Worm (Caenorhabditis elegans) whole organism, L2 larva: ENCODE results near the gene srh-246.

Source experiments
- C34F6.9 ChIP-seq: fragments of 150-350 bp; optimal IDR thresholded peaks from 2 replicates; lab custom pipeline; 2014; ENCODE audit warnings: missing biosample characterization, missing genetic modification characterization
- aly-2 ChIP-seq: fragments of 150-350 bp; optimal IDR thresholded peaks from 2 replicates; lab custom pipeline; 2014; ENCODE audit warnings: missing biosample characterization, missing genetic modification characterization
- ama-1 ChIP-seq: fragments of 150-350 bp; optimal IDR thresholded peaks from 2 replicates; lab custom pipeline; 2018; ENCODE audit warnings: inconsistent platforms
- ceh-82 ChIP-seq: fragments of 150-350 bp; optimal IDR thresholded peaks from 2 replicates; lab custom pipeline; 2014; ENCODE audit warnings: missing biosample characterization, missing genetic modification characterization
- egl-27 ChIP-seq: sonication (generic microtip); optimal IDR thresholded peaks from 3 replicates; lab custom pipeline; 2017; ENCODE audit warnings: missing biosample characterization, missing genetic modification reagents, missing genetic modification characterization
- lsy-2 ChIP-seq, 2 experiments: fragments of 150-350 bp in 1 of 2; sonication (generic microtip) in 1 of 2; optimal IDR thresholded peaks; 2 replicates each; lab custom pipeline; 2014 to 2017; ENCODE audit warnings: missing biosample characterization in 2 of 2, missing genetic modification characterization in 2 of 2
- mab-5 ChIP-seq: fragments of 150-350 bp; optimal IDR thresholded peaks from 2 replicates; lab custom pipeline; 2014; ENCODE audit warnings: missing biosample characterization, missing genetic modification characterization
- nhr-6 ChIP-seq: fragments of 150-350 bp; optimal IDR thresholded peaks from 2 replicates; lab custom pipeline; 2014; ENCODE audit warnings: missing biosample characterization, missing genetic modification characterization
- snpc-4 ChIP-seq: fragments of 150-350 bp; optimal IDR thresholded peaks from 2 replicates; lab custom pipeline; 2014; ENCODE audit warnings: missing biosample characterization, missing genetic modification characterization
- unc-62 ChIP-seq: fragments of 150-350 bp; optimal IDR thresholded peaks from 2 replicates; lab custom pipeline; 2014; ENCODE audit warnings: missing biosample characterization, missing genetic modification reagents, missing genetic modification characterization

ce11 chrV:657678-658077 is at the start of gene srh-246:
- no peak for TF ChIP-seq snpc-4
- TF ChIP-seq unc-62: no peak
- no peak for TF ChIP-seq nhr-6
- no peak for TF ChIP-seq lsy-2 (tag; optimal IDR thresholded peaks at IDR 0.05; lab: Kevin White, UChicago)
- no peak for TF ChIP-seq C34F6.9
- TF ChIP-seq ceh-82: no peak
- TF ChIP-seq egl-27 (tag; lab: Kevin White, UChicago): no peak
- no peak for TF ChIP-seq mab-5 (tag; lab: Kevin White, UChicago)
- TF ChIP-seq aly-2 (tag; lab: Kevin White, UChicago): no peak
- no peak for TF ChIP-seq ama-1 (lab: Kevin White, UChicago)
